Fruit fly (Drosophila melanogaster): ENCODE data around the gene Dip-C.

Gene Dip-C

DNA sequence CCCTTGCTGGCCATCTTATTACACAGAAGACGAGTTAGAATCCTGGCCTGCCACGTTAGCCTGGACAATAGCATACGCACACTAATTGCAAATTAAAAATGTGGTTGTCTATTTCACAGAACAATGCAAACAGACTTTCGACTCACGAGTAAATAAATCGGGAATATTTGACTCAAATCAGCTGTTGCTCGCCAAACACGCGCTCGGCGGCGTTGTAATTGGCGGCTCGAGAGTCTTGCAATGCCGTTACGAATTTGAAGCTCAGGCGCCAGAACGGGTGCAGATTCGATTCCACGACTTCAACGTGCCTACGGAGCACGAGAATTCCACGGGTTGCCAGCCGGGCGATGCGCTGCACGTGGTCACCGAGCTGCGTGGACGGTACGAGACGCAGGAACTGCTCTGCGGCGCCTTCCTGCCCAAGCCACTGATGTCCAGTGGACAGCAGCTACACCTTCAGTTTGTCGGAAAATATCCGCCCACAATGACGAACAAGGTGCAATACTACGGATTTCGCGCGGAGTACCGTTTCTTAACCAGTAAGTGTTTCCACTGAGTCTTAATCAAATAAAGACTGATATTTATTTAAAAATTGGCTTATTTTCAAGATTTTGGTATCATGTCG is 11.8 kb downstream of the Dip-C start, which contains the start of gene DNAlig3 (continued):
- TF ChIP-seq ab (GFP tag; optimal IDR thresholded peaks at IDR 0.05) (no peak), Asciz (GFP tag; optimal IDR thresholded peaks at IDR 0.05) (no peak), Elba2 (GFP tag; optimal IDR thresholded peaks at IDR 0.05) (no peak), CG17612 (GFP tag; IDR thresholded peaks at IDR 0.05) (no peak), CG12219 (GFP tag; optimal IDR thresholded peaks at IDR 0.05) (no peak), CG34224 (GFP tag; IDR thresholded peaks at IDR 0.05; ENCODE audit: partially characterized antibody) (peak; percentile 57), pfk (GFP tag; optimal IDR thresholded peaks at IDR 0.05) (no peak), CG10654 (GFP tag; optimal IDR thresholded peaks at IDR 0.05) (no peak), ash1 (GFP tag; optimal IDR thresholded peaks at IDR 0.05) (no peak), CG6689 (GFP tag; IDR thresholded peaks at IDR 0.05) (no peak), Fer1 (GFP tag; optimal IDR thresholded peaks at IDR 0.05) (peak; percentile 21), bsh (GFP tag; optimal IDR thresholded peaks at IDR 0.05) (no peak), yki (optimal IDR thresholded peaks at IDR 0.05) (no peak), inv (GFP tag; IDR thresholded peaks at IDR 0.05; ENCODE audit: partially characterized antibody) (peak; percentile 25; the same call in 1 of the 2 replicates), CG8388 (GFP tag; optimal IDR thresholded peaks at IDR 0.05) (no peak), CG17359 (tag; optimal IDR thresholded peaks at IDR 0.05) (no peak), luna (GFP tag; optimal IDR thresholded peaks at IDR 0.05) (no peak), CG11695 (GFP tag; IDR thresholded peaks at IDR 0.05) (no peak), Nf-YA (GFP tag; IDR thresholded peaks at IDR 0.05) (peak; percentile 23; the same call in 1 of the 2 replicates), Myb (GFP tag; optimal IDR thresholded peaks at IDR 0.05) (peak; percentile 95), chinmo (GFP tag; IDR thresholded peaks at IDR 0.05; ENCODE audit: partially characterized antibody) (0 out of 4 replicates have a peak, but pooled peaks have one; percentile 27), wor (GFP tag; IDR thresholded peaks at IDR 0.05) (no peak), Doc3 (GFP tag; IDR thresholded peaks at IDR 0.05; ENCODE audit: partially characterized antibody) (peak; percentile 61; the same call in 1 of the 3 replicates), kay (GFP tag; optimal IDR thresholded peaks at IDR 0.05) (no peak), tin (GFP tag; optimal IDR thresholded peaks at IDR 0.05) (no peak), chm (GFP tag; IDR thresholded peaks at IDR 0.05) (no peak), CG1792 (GFP tag; optimal IDR thresholded peaks at IDR 0.05) (no peak), CG9797 (GFP tag; optimal IDR thresholded peaks at IDR 0.05) (peak; percentile 17), CG10267 (tag; optimal IDR thresholded peaks at IDR 0.05) (no peak), Med (GFP tag) (peak; percentile 42), CG15514 (GFP tag; optimal IDR thresholded peaks at IDR 0.05) (peak; percentile 79), psq (GFP tag; optimal IDR thresholded peaks at IDR 0.05) (no peak), Pdp1 (GFP tag; optimal IDR thresholded peaks at IDR 0.05) (peak in 1 of 2 experiments; percentile 10), otp (GFP tag; IDR thresholded peaks at IDR 0.05) (no peak), pzg (GFP tag; optimal IDR thresholded peaks at IDR 0.05) (peak; percentile 68), CG1603 (tag; optimal IDR thresholded peaks at IDR 0.05) (peak; percentile 64), CG9876 (GFP tag; optimal IDR thresholded peaks at IDR 0.05) (no peak), pum (GFP tag; optimal IDR thresholded peaks at IDR 0.05) (no peak), caup (GFP tag; optimal IDR thresholded peaks at IDR 0.05; ENCODE audit: severe bottlenecking) (no peak), Hr39 (optimal IDR thresholded peaks at IDR 0.05) (no peak), CG15011 (GFP tag; optimal IDR thresholded peaks at IDR 0.05) (no peak), stwl (tag; optimal IDR thresholded peaks at IDR 0.05) (peak; percentile 64), sens (GFP tag) (peak; percentile 32), zf30C (GFP tag; optimal IDR thresholded peaks at IDR 0.05) (no peak), amos (GFP tag; IDR thresholded peaks at IDR 0.05; ENCODE audit: partially characterized antibody) (peak; percentile 52; the same call in 1 of the 2 replicates), CG13287 (GFP tag; IDR thresholded peaks at IDR 0.05; ENCODE audit: partially characterized antibody) (peak; percentile 73), Abd-B (GFP tag; optimal IDR thresholded peaks at IDR 0.05) (no peak), CG4707 (GFP tag; optimal IDR thresholded peaks at IDR 0.05) (no peak), her (GFP tag; optimal IDR thresholded peaks at IDR 0.05) (peak; percentile 39), odd (GFP tag; optimal IDR thresholded peaks at IDR 0.05) (no peak)
